Worm (Caenorhabditis elegans) whole organism, L4 larva: ENCODE measurements around the gene F21C10.7.
A peak's percentile ranks its signal among the peaks of the same experiment; 100 is the strongest.

Experiments
- F37D6.2 ChIP-seq: sonication (generic microtip); optimal IDR thresholded peaks from 2 replicates; lab custom pipeline; 2016; ENCODE audit warnings: mild to moderate bottlenecking, missing genetic modification characterization, missing compliant biosample characterization
- F44E2.7 ChIP-seq: fragments of 200-800 bp; sonication (Bioruptor generic); IDR thresholded peaks from 2 replicates; pipeline ENCODE4 v2.1.2; 2022; ENCODE audit warnings: missing genetic modification characterization, missing compliant biosample characterization
- T20F7.1 ChIP-seq: fragments of 200-800 bp; sonication (Bioruptor generic); optimal IDR thresholded peaks from 2 replicates; lab custom pipeline; 2018; ENCODE audit warnings: mild to moderate bottlenecking, missing genetic modification characterization, missing compliant biosample characterization
- T26A8.4 ChIP-seq: fragments of 200-800 bp; sonication (Bioruptor generic); IDR thresholded peaks from 2 replicates; pipeline ENCODE4 v1.3.6; 2022; ENCODE audit warnings: missing genetic modification characterization, missing compliant biosample characterization
- Y105C5A.15 ChIP-seq: fragments of 200-800 bp; sonication (Bioruptor generic); IDR thresholded peaks from 2 replicates; pipeline ENCODE4 v1.3.6; 2022; ENCODE audit warnings: missing genetic modification characterization, missing compliant biosample characterization
- Y48G9A.11 ChIP-seq: fragments of 200-800 bp; sonication (Bioruptor generic); IDR thresholded peaks from 2 replicates; pipeline ENCODE4 v1.3.6; 2022; ENCODE audit warnings: missing genetic modification reagents, missing genetic modification characterization, missing compliant biosample characterization
- Y5F2A.4 ChIP-seq: fragments of 200-800 bp; sonication (Bioruptor generic); optimal IDR thresholded peaks from 2 replicates; lab custom pipeline; 2018; ENCODE audit warnings: mild to moderate bottlenecking, missing genetic modification characterization, missing compliant biosample characterization
- ZK337.2 ChIP-seq: fragments of 200-800 bp; sonication (Bioruptor generic); IDR thresholded peaks from 2 replicates; pipeline ENCODE4 v1.3.6; 2022; ENCODE audit warnings: missing genetic modification reagents, missing genetic modification characterization, missing compliant biosample characterization
- ZK546.5 ChIP-seq, 2 experiments: sonication (generic microtip); optimal IDR thresholded peaks; 2 replicates each; lab custom pipeline; 2017; ENCODE audit warnings: missing biosample characterization in 2 of 2, missing genetic modification characterization in 2 of 2
- aha-1 ChIP-seq: fragments of 150-350 bp; peaks from one replicate; lab custom pipeline; 2014; ENCODE audit warnings: missing biosample characterization, missing genetic modification characterization
- aly-2 ChIP-seq: sonication (generic microtip); optimal IDR thresholded peaks from 2 replicates; lab custom pipeline; 2018; ENCODE audit warnings: missing biosample characterization, missing genetic modification characterization
- ceh-62 ChIP-seq: sonication (generic microtip); optimal IDR thresholded peaks from 2 replicates; lab custom pipeline; 2017; ENCODE audit warnings: missing biosample characterization, missing genetic modification characterization
- ctbp-1 ChIP-seq: fragments of 200-800 bp; sonication (Bioruptor generic); IDR thresholded peaks from 2 replicates; pipeline ENCODE4 v1.3.6; 2022; ENCODE audit warnings: missing genetic modification reagents, missing genetic modification characterization, missing compliant biosample characterization
- daf-16 ChIP-seq, 3 experiments: sonication (generic microtip); optimal IDR thresholded peaks; 2 replicates each; lab custom pipeline; 2016 to 2017; ENCODE audit warnings: missing genetic modification characterization in 3 of 3, missing genetic modification reagents in 3 of 3, mild to moderate bottlenecking in 2 of 3, missing compliant biosample characterization in 2 of 3, missing biosample characterization in 1 of 3, moderate library complexity in 1 of 3
- daf-19 ChIP-seq: fragments of 200-800 bp; sonication (Bioruptor generic); conservative IDR thresholded peaks from 2 replicates; pipeline ENCODE4 v1.3.6; 2022; ENCODE audit warnings: missing genetic modification characterization, missing compliant biosample characterization
- dmd-6 ChIP-seq: fragments of 200-800 bp; sonication (Bioruptor generic); IDR thresholded peaks from 2 replicates; pipeline ENCODE4 v1.3.6; 2022; ENCODE audit warnings: missing genetic modification reagents, missing genetic modification characterization, missing compliant biosample characterization
- dve-1 ChIP-seq: sonication (generic microtip); optimal IDR thresholded peaks from 2 replicates; lab custom pipeline; 2017; ENCODE audit warnings: antibody characterized with exemption, mild to moderate bottlenecking, missing genetic modification characterization, missing compliant biosample characterization; ENCODE audit not compliant: insufficient read depth
- fkh-10 ChIP-seq: fragments of 150-350 bp; optimal IDR thresholded peaks from 2 replicates; lab custom pipeline; 2014; ENCODE audit warnings: missing biosample characterization, missing genetic modification reagents, missing genetic modification characterization
- hmg-1.1 ChIP-seq: fragments of 200-800 bp; sonication (Bioruptor generic); IDR thresholded peaks from 2 replicates; pipeline ENCODE4 v1.3.6; 2022; ENCODE audit warnings: missing genetic modification reagents, missing genetic modification characterization, missing compliant biosample characterization
- jun-1 ChIP-seq: fragments of 150-350 bp; optimal IDR thresholded peaks from 2 replicates; lab custom pipeline; 2014; ENCODE audit warnings: missing biosample characterization, missing genetic modification reagents, missing genetic modification characterization
- lim-7 ChIP-seq: fragments of 200-800 bp; sonication (Bioruptor generic); IDR thresholded peaks from 2 replicates; pipeline ENCODE4 v1.3.6; 2022; ENCODE audit warnings: missing genetic modification characterization, missing compliant biosample characterization
- lir-3 ChIP-seq: sonication (generic microtip); optimal IDR thresholded peaks from 2 replicates; lab custom pipeline; 2016; ENCODE audit warnings: mild to moderate bottlenecking, missing genetic modification characterization, missing compliant biosample characterization
- madf-5 ChIP-seq, 2 experiments: fragments of 200-800 bp; sonication (Bioruptor generic); IDR thresholded peaks; 2 replicates each; pipeline ENCODE4 v1.3.6; 2022; ENCODE audit warnings: missing compliant biosample characterization in 2 of 2, missing genetic modification characterization in 2 of 2
- mdl-1 ChIP-seq, 2 experiments: fragments of 150-350 bp in 1 of 2; sonication (generic microtip) in 1 of 2; optimal IDR thresholded peaks; 2 replicates each; lab custom pipeline; 2014 to 2017; ENCODE audit warnings: missing biosample characterization in 2 of 2, missing genetic modification characterization in 2 of 2
- mdt-29 ChIP-seq: fragments of 200-800 bp; sonication (Bioruptor generic); IDR thresholded peaks from 2 replicates; pipeline ENCODE4 v1.3.6; 2022; ENCODE audit warnings: missing genetic modification reagents, missing genetic modification characterization, missing compliant biosample characterization
- mep-1 ChIP-seq: fragments of 150-350 bp; sonication (generic microtip); optimal IDR thresholded peaks from 3 replicates; lab custom pipeline; 2014; ENCODE audit warnings: missing biosample characterization, missing genetic modification characterization
- nhr-10 ChIP-seq: fragments of 150-350 bp; optimal IDR thresholded peaks from 2 replicates; lab custom pipeline; 2014; ENCODE audit warnings: missing biosample characterization, missing genetic modification characterization
- nhr-102 ChIP-seq: sonication (generic microtip); optimal IDR thresholded peaks from 2 replicates; lab custom pipeline; 2016; ENCODE audit warnings: mild to moderate bottlenecking, missing genetic modification characterization, moderate library complexity, missing compliant biosample characterization
- nhr-11 ChIP-seq: fragments of 150-350 bp; optimal IDR thresholded peaks from 2 replicates; lab custom pipeline; 2014; ENCODE audit warnings: missing biosample characterization, missing genetic modification characterization
- nhr-41 ChIP-seq: fragments of 200-800 bp; sonication (Bioruptor generic); IDR thresholded peaks from 2 replicates; pipeline ENCODE4 v1.3.6; 2022; ENCODE audit warnings: missing genetic modification reagents, missing genetic modification characterization, missing compliant biosample characterization
- nhr-42 ChIP-seq: fragments of 200-800 bp; sonication (Bioruptor generic); IDR thresholded peaks from 2 replicates; pipeline ENCODE4 v1.3.6; 2022; ENCODE audit warnings: missing genetic modification characterization, missing compliant biosample characterization
- nhr-48 ChIP-seq: sonication (generic microtip); optimal IDR thresholded peaks from 2 replicates; lab custom pipeline; 2016; ENCODE audit warnings: mild to moderate bottlenecking, missing genetic modification characterization, missing compliant biosample characterization
- nhr-77 ChIP-seq: fragments of 150-350 bp; optimal IDR thresholded peaks from 2 replicates; lab custom pipeline; 2014; ENCODE audit warnings: missing biosample characterization, missing genetic modification characterization
- pqm-1 ChIP-seq: sonication (generic microtip); optimal IDR thresholded peaks from 2 replicates; lab custom pipeline; 2017; ENCODE audit warnings: missing biosample characterization, missing genetic modification characterization
- rbr-2 ChIP-seq: sonication (generic microtip); optimal IDR thresholded peaks from 2 replicates; lab custom pipeline; 2016; ENCODE audit warnings: missing genotype, missing genetic modification characterization, missing compliant biosample characterization
- saeg-2 ChIP-seq: fragments of 200-800 bp; sonication (Bioruptor generic); IDR thresholded peaks from 2 replicates; pipeline ENCODE4 v1.3.6; 2022; ENCODE audit warnings: missing genetic modification reagents, missing genetic modification characterization, missing compliant biosample characterization
- sdz-12 ChIP-seq: fragments of 200-800 bp; sonication (Bioruptor generic); optimal IDR thresholded peaks from 2 replicates; lab custom pipeline; 2018; ENCODE audit warnings: mild to moderate bottlenecking, missing genetic modification characterization, missing compliant biosample characterization
- spr-1 ChIP-seq: sonication (generic microtip); optimal IDR thresholded peaks from 2 replicates; lab custom pipeline; 2016; ENCODE audit warnings: mild to moderate bottlenecking, missing genetic modification characterization, missing compliant biosample characterization
- spr-3 ChIP-seq: fragments of 200-800 bp; sonication (Bioruptor generic); optimal IDR thresholded peaks from 2 replicates; lab custom pipeline; 2018; ENCODE audit warnings: mild to moderate bottlenecking, missing genetic modification characterization, missing compliant biosample characterization
- unc-39 ChIP-seq: sonication (generic microtip); optimal IDR thresholded peaks from 2 replicates; lab custom pipeline; 2017; ENCODE audit warnings: missing biosample characterization, missing genetic modification characterization
- unc-62 ChIP-seq, 3 experiments: fragments of 150-350 bp in 1 of 3; sonication (generic microtip); optimal IDR thresholded peaks in 2 of 3; peaks in 1 of 3; 1 replicate in 1 of 3; 2 replicates in 2 of 3; lab custom pipeline; 2014 to 2017; ENCODE audit warnings: missing biosample characterization in 3 of 3, missing genetic modification characterization in 3 of 3, missing genetic modification reagents in 3 of 3, missing genotype in 1 of 3
- vab-7 ChIP-seq: fragments of 200-800 bp; sonication (Bioruptor generic); IDR thresholded peaks from 2 replicates; pipeline ENCODE4 v1.3.6; 2022; ENCODE audit warnings: missing genetic modification reagents, missing genetic modification characterization, missing compliant biosample characterization
- zfp-2 ChIP-seq: sonication (generic microtip); optimal IDR thresholded peaks from 2 replicates; lab custom pipeline; 2016; ENCODE audit warnings: mild to moderate bottlenecking, missing genetic modification characterization, missing compliant biosample characterization
- ztf-11 ChIP-seq: fragments of 150-350 bp; optimal IDR thresholded peaks from 2 replicates; lab custom pipeline; 2014; ENCODE audit warnings: missing biosample characterization, missing genetic modification characterization
- ztf-7 ChIP-seq: fragments of 150-350 bp; optimal IDR thresholded peaks from 2 replicates; lab custom pipeline; 2014; ENCODE audit warnings: missing biosample characterization, missing genetic modification characterization

Gene F21C10.7

ce11 chrV:9094060-9094628 is 18.4 kb upstream of the F21C10.7 start (continued):
- TF ChIP-seq ZK546.5 (tag; optimal IDR thresholded peaks at IDR 0.05; lab: Kevin White, UChicago) (no peak), unc-39 (tag; lab: Kevin White, UChicago) (no peak), T20F7.1 (no peak)

- TF ChIP-seq nhr-77 (tag; lab: Kevin White, UChicago) (peak; percentile 18), unc-62 (GFP tag; optimal IDR thresholded peaks at IDR 0.05 in 1 of 2; lab: Kevin White, UChicago) (peak in 1 of 2 experiments; percentile 12), unc-62 (tag; optimal IDR thresholded peaks at IDR 0.05; lab: Kevin White, UChicago) (no peak), dmd-6 (GFP tag; lab: Robert Waterston, UW) (peak; percentile 15; the same call in 1 of the 2 replicates), ZK337.2 (no peak), nhr-42 (no peak), daf-16 (GFP tag; optimal IDR thresholded peaks at IDR 0.05; lab: Kevin White, UChicago) (no peak), daf-16 (tag; optimal IDR thresholded peaks at IDR 0.05; lab: Kevin White, UChicago) (peak; percentile 50), zfp-2 (tag; lab: Kevin White, UChicago) (no peak), lim-7 (no peak), dve-1 (tag; lab: Kevin White, UChicago) (peak; percentile 39)
Observed at ce11 chrV:9094976-9095375, 17.6 kb upstream of the F21C10.7 start.

ce11 chrV:9095613-9096317 is 16.8 kb upstream of the F21C10.7 start, which contains the start of gene F21C10.10:
Gene F21C10.10 (plus strand): TSS chrV:9096267.
- peak; percentile 85 for TF ChIP-seq nhr-10 (tag; lab: Kevin White, UChicago)
- TF ChIP-seq F37D6.2 (tag; lab: Kevin White, UChicago): no peak
- peak; percentile 99 for TF ChIP-seq dmd-6 (GFP tag; lab: Robert Waterston, UW)
- peak; percentile 91 for TF ChIP-seq mep-1 (tag; lab: Kevin White, UChicago)
- TF ChIP-seq Y48G9A.11 (GFP tag; lab: Robert Waterston, UW): no peak
- TF ChIP-seq mdt-29 (GFP tag; lab: Robert Waterston, UW): peak; percentile 76
- no peak for TF ChIP-seq sdz-12 (GFP tag; lab: Kevin White, UChicago)
- TF ChIP-seq ZK546.5 (tag; optimal IDR thresholded peaks at IDR 0.05; lab: Kevin White, UChicago): no peak
- peak; percentile 99 for TF ChIP-seq aha-1 (tag; lab: Kevin White, UChicago)
- no peak for TF ChIP-seq aly-2
- no peak for TF ChIP-seq ztf-11 (tag; lab: Kevin White, UChicago)
- peak; percentile 87 for TF ChIP-seq nhr-11
- TF ChIP-seq lim-7: no peak
- no peak for TF ChIP-seq daf-19 (GFP tag; lab: Robert Waterston, UW)
- peak; percentile 66 for TF ChIP-seq T26A8.4 (GFP tag; lab: Robert Waterston, UW)
- TF ChIP-seq ZK337.2: no peak
- peak; percentile 99 for TF ChIP-seq nhr-48
- TF ChIP-seq spr-3 (GFP tag; lab: Kevin White, UChicago): peak; percentile 49
- TF ChIP-seq rbr-2 (tag; lab: Kevin White, UChicago): peak; percentile 66
- peak; percentile 63 for TF ChIP-seq hmg-1.1 (GFP tag; lab: Robert Waterston, UW)
- TF ChIP-seq F44E2.7 (GFP tag; lab: Robert Waterston, UW): no peak
- peak; percentile 59 for TF ChIP-seq jun-1 (tag; lab: Kevin White, UChicago)
- no peak for TF ChIP-seq ceh-62 (tag; lab: Kevin White, UChicago)
- TF ChIP-seq lir-3 (tag; lab: Kevin White, UChicago): no peak
- TF ChIP-seq spr-1 (tag; lab: Kevin White, UChicago): peak; percentile 78
- no peak for TF ChIP-seq Y105C5A.15 (GFP tag; lab: Robert Waterston, UW)
- peak; percentile 59; the same call in 1 of the 2 replicates for TF ChIP-seq ctbp-1
- TF ChIP-seq ztf-7 (tag; lab: Kevin White, UChicago): peak; percentile 63
- peak; percentile 94 for TF ChIP-seq saeg-2 (GFP tag; lab: Robert Waterston, UW)
- TF ChIP-seq nhr-102 (tag; lab: Kevin White, UChicago): peak; percentile 93
- TF ChIP-seq Y5F2A.4 (GFP tag; lab: Kevin White, UChicago): no peak
- peak; percentile 77 to 96 for TF ChIP-seq mdl-1 (tag; optimal IDR thresholded peaks at IDR 0.05; lab: Kevin White, UChicago)
- TF ChIP-seq vab-7: no peak
- no peak for TF ChIP-seq nhr-41 (GFP tag; lab: Robert Waterston, UW)
- TF ChIP-seq nhr-77 (tag; lab: Kevin White, UChicago): peak; percentile 87
- TF ChIP-seq madf-5 (GFP tag; IDR thresholded peaks at IDR 0.05; lab: Robert Waterston, UW): 0 out of 4 replicates have a peak, but pooled peaks of 1 of the 2 experiments have one; percentile 64
- peak; percentile 14 for TF ChIP-seq pqm-1 (tag; lab: Kevin White, UChicago)
- TF ChIP-seq zfp-2 (tag; lab: Kevin White, UChicago): no peak
- no peak for TF ChIP-seq fkh-10 (GFP tag; lab: Kevin White, UChicago)
